Fruit fly (Drosophila melanogaster) whole organism, prepupa: ENCODE results near the gene RpS4.
A peak's percentile ranks its signal among the peaks of the same experiment; 100 is the strongest.

ENCODE experiments used
- Blimp-1 ChIP-seq: fragments of 200-800 bp; sonication (Bioruptor generic); optimal IDR thresholded peaks from 3 replicates; lab custom pipeline; 2017; ENCODE audit warnings: missing biosample characterization, missing genetic modification characterization, mild to moderate bottlenecking, moderate library complexity, missing genetic modification reagents
- CG10631 ChIP-seq: fragments of 200-800 bp; sonication (Bioruptor generic); optimal IDR thresholded peaks from 2 replicates; lab custom pipeline; 2016; ENCODE audit warnings: missing biosample characterization, missing genetic modification characterization
- CG10669 ChIP-seq: fragments of 200-800 bp; sonication (Bioruptor generic); optimal IDR thresholded peaks from 3 replicates; lab custom pipeline; 2018; ENCODE audit warnings: missing biosample characterization, mild to moderate bottlenecking, missing genetic modification characterization, moderate library complexity
- CG11294 ChIP-seq: fragments of 200-800 bp; sonication (Bioruptor generic); IDR thresholded peaks from 2 replicates; pipeline ENCODE4 v1.3.6; 2022; ENCODE audit warnings: missing biosample characterization, missing genetic modification characterization
- CG11762 ChIP-seq: fragments of 200-800 bp; sonication (Bioruptor generic); optimal IDR thresholded peaks from 3 replicates; lab custom pipeline; 2016; ENCODE audit warnings: missing biosample characterization, missing genetic modification characterization; ENCODE audit not compliant: insufficient read depth
- CG11902 ChIP-seq: fragments of 200-800 bp; sonication (Bioruptor generic); optimal IDR thresholded peaks from 3 replicates; lab custom pipeline; 2016; ENCODE audit warnings: missing biosample characterization, missing genetic modification characterization
- CG1621 ChIP-seq: fragments of 200-800 bp; sonication (Bioruptor generic); optimal IDR thresholded peaks from 3 replicates; lab custom pipeline; 2018; ENCODE audit warnings: missing biosample characterization, mild to moderate bottlenecking, missing genetic modification characterization
- CG3032 ChIP-seq: fragments of 200-800 bp; optimal IDR thresholded peaks from 2 replicates; lab custom pipeline; 2019; ENCODE audit warnings: missing biosample characterization, mild to moderate bottlenecking, missing genetic modification characterization, moderate library complexity
- CG32006 ChIP-seq: fragments of 200-800 bp; sonication (Bioruptor generic); optimal IDR thresholded peaks from 3 replicates; lab custom pipeline; 2017; ENCODE audit warnings: missing biosample characterization, mild to moderate bottlenecking, missing genetic modification characterization
- CG4318 ChIP-seq: fragments of 200-800 bp; sonication (Bioruptor generic); optimal IDR thresholded peaks from 3 replicates; lab custom pipeline; 2017; ENCODE audit warnings: missing biosample characterization, mild to moderate bottlenecking, missing genetic modification characterization
- CG6276 ChIP-seq: fragments of 200-800 bp; sonication (Bioruptor generic); optimal IDR thresholded peaks from 2 replicates; lab custom pipeline; 2017; ENCODE audit warnings: missing biosample characterization, mild to moderate bottlenecking, missing genetic modification characterization
- CG6792 ChIP-seq: fragments of 200-800 bp; sonication (Bioruptor generic); optimal IDR thresholded peaks from 3 replicates; lab custom pipeline; 2016; ENCODE audit warnings: missing biosample characterization, missing genetic modification characterization
- CG7368 ChIP-seq: fragments of 200-800 bp; sonication (Bioruptor generic); optimal IDR thresholded peaks from 3 replicates; lab custom pipeline; 2016; ENCODE audit warnings: missing biosample characterization, missing genetic modification characterization
- CG8119 ChIP-seq: fragments of 200-800 bp; sonication (Bioruptor generic); IDR thresholded peaks from 3 replicates; pipeline ENCODE4 v1.3.6; 2022; ENCODE audit warnings: missing biosample characterization, missing genetic modification characterization
- CG8319 ChIP-seq: fragments of 200-800 bp; sonication (Bioruptor generic); optimal IDR thresholded peaks from 3 replicates; lab custom pipeline; 2016; ENCODE audit warnings: missing biosample characterization, missing genetic modification characterization
- CG8632 ChIP-seq: fragments of 200-800 bp; sonication (Bioruptor generic); optimal IDR thresholded peaks from 3 replicates; lab custom pipeline; 2016; ENCODE audit warnings: missing biosample characterization, missing genetic modification characterization
- Eip75B ChIP-seq: fragments of 200-800 bp; sonication (Bioruptor generic); optimal IDR thresholded peaks from 3 replicates; lab custom pipeline; 2016; ENCODE audit warnings: missing biosample characterization, missing genetic modification characterization
- Eip78C ChIP-seq: fragments of 200-800 bp; sonication (Bioruptor generic); peaks from one replicate; lab custom pipeline; 2016; ENCODE audit warnings: missing biosample characterization, missing genetic modification characterization
- Ets21C ChIP-seq: fragments of 200-800 bp; sonication (Bioruptor generic); optimal IDR thresholded peaks from 3 replicates; lab custom pipeline; 2016; ENCODE audit warnings: missing biosample characterization, missing genetic modification characterization
- Ets96B ChIP-seq: fragments of 200-800 bp; optimal IDR thresholded peaks from 2 replicates; lab custom pipeline; 2019; ENCODE audit warnings: missing biosample characterization, mild to moderate bottlenecking, missing genetic modification characterization, moderate library complexity
- Gug ChIP-seq: fragments of 200-800 bp; sonication (Bioruptor generic); IDR thresholded peaks from 2 replicates; pipeline ENCODE4 v1.3.6; 2022; ENCODE audit warnings: missing biosample characterization, missing genetic modification characterization
- Hr38 ChIP-seq: sonication (Bioruptor generic); optimal IDR thresholded peaks from 2 replicates; lab custom pipeline; 2016; ENCODE audit warnings: missing biosample characterization, missing genetic modification characterization
- Hr4 ChIP-seq: fragments of 200-800 bp; sonication (Bioruptor generic); optimal IDR thresholded peaks from 3 replicates; lab custom pipeline; 2016; ENCODE audit warnings: missing biosample characterization, missing genetic modification characterization
- OdsH ChIP-seq: fragments of 200-800 bp; sonication (Bioruptor generic); optimal IDR thresholded peaks from 3 replicates; lab custom pipeline; 2016; ENCODE audit warnings: missing biosample characterization, missing genetic modification characterization
- Smox ChIP-seq: fragments of 200-800 bp; sonication (Bioruptor generic); optimal IDR thresholded peaks from 3 replicates; lab custom pipeline; 2016; ENCODE audit warnings: missing biosample characterization, missing genetic modification characterization
- Sox14 ChIP-seq: fragments of 200-800 bp; sonication (Bioruptor generic); optimal IDR thresholded peaks from 3 replicates; lab custom pipeline; 2016; ENCODE audit warnings: missing biosample characterization, missing genetic modification characterization
- Sox15 ChIP-seq: fragments of 200-800 bp; sonication (Bioruptor generic); optimal IDR thresholded peaks from 3 replicates; lab custom pipeline; 2016; ENCODE audit warnings: missing biosample characterization, missing genetic modification characterization
- achi ChIP-seq: fragments of 200-800 bp; sonication (Bioruptor generic); optimal IDR thresholded peaks from 3 replicates; lab custom pipeline; 2016; ENCODE audit warnings: missing biosample characterization, missing genetic modification characterization
- acj6 ChIP-seq: fragments of 200-800 bp; sonication (Bioruptor generic); optimal IDR thresholded peaks from 3 replicates; lab custom pipeline; 2016; ENCODE audit warnings: missing biosample characterization, missing genetic modification characterization
- cyc ChIP-seq: fragments of 200-800 bp; sonication (Bioruptor generic); optimal IDR thresholded peaks from 3 replicates; lab custom pipeline; 2016; ENCODE audit warnings: missing biosample characterization, missing genetic modification characterization
- dac ChIP-seq: fragments of 200-800 bp; sonication (Bioruptor generic); optimal IDR thresholded peaks from 2 replicates; lab custom pipeline; 2017; ENCODE audit warnings: missing biosample characterization, mild to moderate bottlenecking, missing genetic modification characterization
- eg ChIP-seq: fragments of 200-800 bp; sonication (Bioruptor generic); IDR thresholded peaks from 3 replicates; pipeline ENCODE4 v1.3.6; 2022; ENCODE audit warnings: missing biosample characterization, missing genetic modification characterization
- esn ChIP-seq: fragments of 200-800 bp; sonication (Bioruptor generic); optimal IDR thresholded peaks from 2 replicates; lab custom pipeline; 2016; ENCODE audit warnings: missing biosample characterization, mild to moderate bottlenecking, missing genetic modification characterization, moderate library complexity
- fd59A ChIP-seq: fragments of 200-800 bp; sonication (Bioruptor generic); optimal IDR thresholded peaks from 2 replicates; lab custom pipeline; 2017; ENCODE audit warnings: missing biosample characterization, mild to moderate bottlenecking, missing genetic modification characterization, missing genetic modification reagents
- fkh ChIP-seq: fragments of 200-800 bp; sonication (Bioruptor generic); optimal IDR thresholded peaks from 3 replicates; lab custom pipeline; 2017; ENCODE audit warnings: missing biosample characterization, mild to moderate bottlenecking, missing genetic modification characterization, moderate library complexity
- lz ChIP-seq: fragments of 200-800 bp; sonication (Bioruptor generic); optimal IDR thresholded peaks from 3 replicates; lab custom pipeline; 2016; ENCODE audit warnings: missing biosample characterization, missing genetic modification characterization
- ss ChIP-seq, 2 experiments: fragments of 200-800 bp; sonication (Bioruptor generic); optimal IDR thresholded peaks; 2 replicates in 1 of 2; 3 replicates in 1 of 2; lab custom pipeline; 2017 to 2018; ENCODE audit warnings: mild to moderate bottlenecking in 2 of 2, missing biosample characterization in 2 of 2, missing genetic modification characterization in 2 of 2, moderate library complexity in 1 of 2
- svp ChIP-seq: fragments of 200-800 bp; sonication (Bioruptor generic); peaks from one replicate; lab custom pipeline; 2016; ENCODE audit warnings: missing biosample characterization, missing genetic modification characterization
- topi ChIP-seq: fragments of 200-800 bp; sonication (Bioruptor generic); optimal IDR thresholded peaks from 3 replicates; lab custom pipeline; 2016; ENCODE audit warnings: missing biosample characterization, missing genetic modification characterization

The RpS4 gene

dm6 chr3L:13061322-13061809 is 19.8 kb downstream of the RpS4 start, which contains the start of the genes CG14115 and CG34428:
TSS of gene CG14115 (minus strand) at chr3L:13061422.
TSS of gene CG34428 (plus strand) at chr3L:13061759.
- no peak for TF ChIP-seq Sox15 (GFP tag; lab: Kevin White, UChicago)
- TF ChIP-seq Smox (GFP tag; lab: Kevin White, UChicago): no peak
- TF ChIP-seq CG10669: no peak
- TF ChIP-seq, all 60 proteins: peak for 0

dm6 chr3L:13062746-13063145 is 21.2 kb downstream of the RpS4 start, which contains the start of gene CG34429:
TSS of gene CG34429 (plus strand) at chr3L:13063046.
- TF ChIP-seq CG10669: no peak

dm6 chr3L:13064346-13064745 is 22.8 kb downstream of the RpS4 start:
- TF ChIP-seq Sox14 (GFP tag; lab: Kevin White, UChicago) (no peak), eg (GFP tag; lab: Robert Waterston, UW) (no peak), Eip75B (GFP tag; lab: Kevin White, UChicago) (no peak), Smox (GFP tag; lab: Kevin White, UChicago) (no peak), dac (GFP tag; lab: Kevin White, UChicago) (no peak), achi (GFP tag; lab: Kevin White, UChicago) (no peak), esn (GFP tag; lab: Kevin White, UChicago) (no peak), CG8119 (GFP tag; lab: Robert Waterston, UW) (no peak), lz (GFP tag; lab: Kevin White, UChicago) (no peak), Ets21C (GFP tag; lab: Kevin White, UChicago) (no peak), ss (GFP tag; optimal IDR thresholded peaks at IDR 0.05; lab: Kevin White, UChicago) (no peak), Hr4 (GFP tag; lab: Kevin White, UChicago) (no peak), cyc (GFP tag; lab: Kevin White, UChicago) (no peak), CG8319 (GFP tag; lab: Kevin White, UChicago) (no peak), Gug (GFP tag; lab: Robert Waterston, UW) (no peak), Blimp-1 (GFP tag; lab: Kevin White, UChicago) (no peak)
- TF ChIP-seq, all 60 proteins: peak for 0

- TF ChIP-seq CG11294 (GFP tag; lab: Robert Waterston, UW) (no peak), svp (peak; percentile 28)
Measured at dm6 chr3L:13064935-13065334, 23.4 kb downstream of the RpS4 start.

dm6 chr3L:13065619-13066018 is 24.1 kb downstream of the RpS4 start:
- TF ChIP-seq Hr4 (GFP tag; lab: Kevin White, UChicago) (no peak), lz (GFP tag; lab: Kevin White, UChicago) (no peak), ss (GFP tag; optimal IDR thresholded peaks at IDR 0.05; lab: Kevin White, UChicago) (no peak), CG11902 (GFP tag; lab: Kevin White, UChicago) (no peak), Smox (GFP tag; lab: Kevin White, UChicago) (no peak), Hr38 (GFP tag; lab: Kevin White, UChicago) (no peak), achi (GFP tag; lab: Kevin White, UChicago) (no peak), CG6792 (GFP tag; lab: Kevin White, UChicago) (no peak), cyc (GFP tag; lab: Kevin White, UChicago) (no peak), Ets21C (GFP tag; lab: Kevin White, UChicago) (no peak), Sox14 (GFP tag; lab: Kevin White, UChicago) (no peak), CG1621 (no peak), fd59A (GFP tag; lab: Kevin White, UChicago) (no peak)
- TF ChIP-seq, all 60 proteins: peak for 0

- peak; percentile 12 for TF ChIP-seq Eip75B (GFP tag; lab: Kevin White, UChicago)
- TF ChIP-seq OdsH (GFP tag; lab: Kevin White, UChicago): peak; percentile 30
- TF ChIP-seq Hr4 (GFP tag; lab: Kevin White, UChicago): peak; percentile 13
- TF ChIP-seq CG11762 (GFP tag; lab: Kevin White, UChicago): no peak
- TF ChIP-seq CG4318: peak; percentile 22
- peak; percentile 43 for TF ChIP-seq svp
- TF ChIP-seq achi (GFP tag; lab: Kevin White, UChicago): peak; percentile 8
- TF ChIP-seq Eip78C (GFP tag; lab: Kevin White, UChicago): peak; percentile 75
- TF ChIP-seq CG10631 (GFP tag; lab: Kevin White, UChicago): peak; percentile 52
- TF ChIP-seq CG6276: peak; percentile 12
- no peak for TF ChIP-seq fkh (GFP tag; lab: Kevin White, UChicago)
- peak; percentile 5 for TF ChIP-seq esn (GFP tag; lab: Kevin White, UChicago)
- no peak for TF ChIP-seq topi
- TF ChIP-seq Ets96B (tag; lab: Kevin White, UChicago): peak; percentile 44
- peak; percentile 36 for TF ChIP-seq acj6 (GFP tag; lab: Kevin White, UChicago)
- TF ChIP-seq Smox (GFP tag; lab: Kevin White, UChicago): no peak
- TF ChIP-seq CG32006 (GFP tag; lab: Kevin White, UChicago): peak; percentile 61
- no peak for TF ChIP-seq CG11902 (GFP tag; lab: Kevin White, UChicago)
- TF ChIP-seq CG3032 (tag; lab: Kevin White, UChicago): peak; percentile 50
- no peak for TF ChIP-seq CG7368 (GFP tag; lab: Kevin White, UChicago)
- TF ChIP-seq CG8632 (GFP tag; lab: Kevin White, UChicago): no peak
- TF ChIP-seq CG8119 (GFP tag; lab: Robert Waterston, UW): peak; percentile 44; the same call in 2 of the 3 replicates
- peak; percentile 14 for TF ChIP-seq CG10669
Measured at dm6 chr3L:13066220-13066619, 24.7 kb downstream of the RpS4 start.
